Fruit fly (Drosophila melanogaster): ENCODE measurements around the gene tws.

DNA sequence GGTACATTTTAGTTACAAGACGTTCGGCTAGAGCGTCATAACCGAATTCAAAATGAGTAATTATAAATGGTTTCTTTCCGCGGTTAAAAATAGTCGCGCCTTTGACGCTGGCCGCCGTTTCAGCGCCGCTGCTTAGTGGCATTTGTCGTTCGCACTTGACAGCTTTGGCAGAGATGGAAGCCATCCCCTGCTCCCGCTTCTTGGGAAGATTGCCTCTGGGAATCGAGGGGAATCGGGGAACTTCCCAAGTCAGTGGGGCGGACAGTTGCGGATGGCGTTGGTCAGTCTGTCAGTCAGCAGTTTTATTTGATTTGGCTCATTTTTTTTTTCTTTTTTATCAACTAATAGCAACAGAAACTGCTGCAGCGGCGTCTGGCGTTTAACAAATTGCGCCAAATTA lies 32.8 kb downstream of the tws start:
- no peak for TF ChIP-seq CG8478 (optimal IDR thresholded peaks at IDR 0.05)
- no peak for TF ChIP-seq CTCF (optimal IDR thresholded peaks at IDR 0.05)
